Worm (Caenorhabditis elegans) whole organism, mixed stage, embryonic: Measurements from ENCODE around the gene gnrr-6.

Experiments
- ces-1 ChIP-seq: fragments of 150-350 bp; optimal IDR thresholded peaks from 2 replicates; lab custom pipeline; 2014; ENCODE audit warnings: missing biosample characterization, missing genetic modification reagents, missing genetic modification characterization
- elt-1 ChIP-seq: sonication (generic microtip); optimal IDR thresholded peaks from 2 replicates; lab custom pipeline; 2017; ENCODE audit warnings: missing genetic modification characterization, mild to moderate bottlenecking, missing compliant biosample characterization, antibody characterized with exemption, moderate library complexity, borderline replicate concordance; ENCODE audit not compliant: insufficient read depth
- mab-5 ChIP-seq: fragments of 150-350 bp; optimal IDR thresholded peaks from 2 replicates; lab custom pipeline; 2014; ENCODE audit warnings: missing biosample characterization, missing genetic modification characterization
- nhr-28 ChIP-seq: fragments of 150-350 bp; optimal IDR thresholded peaks from 2 replicates; lab custom pipeline; 2014; ENCODE audit warnings: missing biosample characterization, missing genetic modification characterization
- snpc-4 ChIP-seq: fragments of 150-350 bp; optimal IDR thresholded peaks from 2 replicates; lab custom pipeline; 2014; ENCODE audit warnings: missing biosample characterization, missing genetic modification characterization

ce11 chrX:11160537-11160936, 18.2 kb upstream of the gnrr-6 start, which contains the start of gene C05C9.1:
- TF ChIP-seq mab-5 (tag; lab: Kevin White, UChicago) = no peak
- no peak for TF ChIP-seq elt-1
- TF ChIP-seq nhr-28 = no peak
- no peak for TF ChIP-seq snpc-4 (tag; lab: Kevin White, UChicago)
- TF ChIP-seq ces-1 (GFP tag; lab: Kevin White, UChicago) = no peak
